Worm (Caenorhabditis elegans) whole organism, young adult: Measurements from ENCODE around the gene pcp-4.

Experiments
- B0035.1 ChIP-seq: sonication (generic microtip); optimal IDR thresholded peaks from 2 replicates; lab custom pipeline; 2016; ENCODE audit warnings: missing genetic modification characterization, mild to moderate bottlenecking, missing compliant biosample characterization, missing genotype, missing genetic modification reagents
- B0336.3 ChIP-seq: fragments of 200-800 bp; sonication (Bioruptor generic); IDR thresholded peaks from 2 replicates; pipeline ENCODE4 v1.3.6; 2022; ENCODE audit warnings: missing genetic modification characterization, missing compliant biosample characterization
- F22D6.2 ChIP-seq: sonication (generic microtip); optimal IDR thresholded peaks from 2 replicates; lab custom pipeline; 2016; ENCODE audit warnings: mild to moderate bottlenecking, missing genetic modification characterization, missing compliant biosample characterization
- F55B11.4 ChIP-seq: sonication (generic microtip); optimal IDR thresholded peaks from 2 replicates; lab custom pipeline; 2016; ENCODE audit warnings: missing compliant biosample characterization, missing genetic modification characterization, borderline replicate concordance; ENCODE audit not compliant: insufficient read depth
- F57A8.1 ChIP-seq: fragments of 200-800 bp; sonication (Bioruptor generic); optimal IDR thresholded peaks from 2 replicates; lab custom pipeline; 2018; ENCODE audit warnings: mild to moderate bottlenecking, missing genetic modification characterization, moderate library complexity, missing compliant biosample characterization
- F57C9.4 ChIP-seq: sonication (generic microtip); optimal IDR thresholded peaks from 2 replicates; lab custom pipeline; 2017; ENCODE audit warnings: mild to moderate bottlenecking, missing genetic modification characterization, missing compliant biosample characterization
- K11D2.4 ChIP-seq: fragments of 200-800 bp; sonication (Bioruptor generic); IDR thresholded peaks from 2 replicates; pipeline ENCODE4 v1.3.6; 2022; ENCODE audit warnings: missing genetic modification reagents, missing genetic modification characterization, missing compliant biosample characterization
- bed-2 ChIP-seq: fragments of 200-800 bp; sonication (Bioruptor generic); IDR thresholded peaks from 2 replicates; pipeline ENCODE4 v1.3.6; 2022; ENCODE audit warnings: missing genetic modification reagents, missing genetic modification characterization, missing compliant biosample characterization
- cebp-2 ChIP-seq: fragments of 200-800 bp; sonication (Bioruptor generic); IDR thresholded peaks from 2 replicates; pipeline ENCODE4 v1.3.6; 2022; ENCODE audit warnings: missing genetic modification characterization, missing compliant biosample characterization
- ceh-100 ChIP-seq: fragments of 200-800 bp; sonication (Bioruptor generic); IDR thresholded peaks from 2 replicates; pipeline ENCODE4 v1.3.6; 2022; ENCODE audit warnings: missing genetic modification reagents, missing genetic modification characterization, missing compliant biosample characterization
- ceh-79 ChIP-seq: sonication (generic microtip); optimal IDR thresholded peaks from 2 replicates; lab custom pipeline; 2017; ENCODE audit warnings: mild to moderate bottlenecking, missing genetic modification characterization, missing compliant biosample characterization
- die-1 ChIP-seq: sonication (generic microtip); optimal IDR thresholded peaks from 2 replicates; lab custom pipeline; 2016; ENCODE audit warnings: missing genotype, mild to moderate bottlenecking, missing genetic modification characterization, missing compliant biosample characterization
- efl-1 ChIP-seq: fragments of 150-350 bp; optimal IDR thresholded peaks from 2 replicates; lab custom pipeline; 2014; ENCODE audit warnings: missing biosample characterization, missing genetic modification reagents, missing genetic modification characterization
- egl-44 ChIP-seq: fragments of 200-800 bp; sonication (Bioruptor generic); IDR thresholded peaks from 2 replicates; pipeline ENCODE4 v1.3.6; 2022; ENCODE audit warnings: missing genetic modification reagents, missing genetic modification characterization, missing compliant biosample characterization
- egrh-3 ChIP-seq: fragments of 200-800 bp; sonication (Bioruptor generic); IDR thresholded peaks from 2 replicates; pipeline ENCODE4 v1.3.6; 2022; ENCODE audit warnings: missing genetic modification reagents, missing genetic modification characterization, missing compliant biosample characterization
- ets-4 ChIP-seq: fragments of 200-800 bp; sonication (Bioruptor generic); optimal IDR thresholded peaks from 2 replicates; lab custom pipeline; 2018; ENCODE audit warnings: mild to moderate bottlenecking, missing genetic modification characterization, missing compliant biosample characterization
- hmg-20 ChIP-seq: fragments of 200-800 bp; sonication (Bioruptor generic); IDR thresholded peaks from 2 replicates; pipeline ENCODE4 v1.3.6; 2022; ENCODE audit warnings: missing genetic modification reagents, missing genetic modification characterization, missing compliant biosample characterization
- hsf-1 ChIP-seq: fragments of 200-800 bp; sonication (Bioruptor generic); IDR thresholded peaks from 2 replicates; pipeline ENCODE4 v1.3.6; 2022; ENCODE audit warnings: missing genetic modification reagents, missing genetic modification characterization, missing compliant biosample characterization
- lag-1 ChIP-seq: fragments of 200-800 bp; sonication (Bioruptor generic); IDR thresholded peaks from 2 replicates; pipeline ENCODE4 v1.3.6; 2022; ENCODE audit warnings: missing genetic modification reagents, missing genetic modification characterization, missing compliant biosample characterization
- let-526 ChIP-seq: fragments of 200-800 bp; sonication (Bioruptor generic); IDR thresholded peaks from 2 replicates; pipeline ENCODE4 v1.3.6; 2022; ENCODE audit warnings: missing genetic modification reagents, missing genetic modification characterization, missing compliant biosample characterization
- let-607 ChIP-seq, 2 experiments: fragments of 200-800 bp in 1 of 2; sonication (Bioruptor generic) in 1 of 2; sonication (generic microtip) in 1 of 2; optimal IDR thresholded peaks; 2 replicates each; lab custom pipeline; 2016 to 2018; ENCODE audit warnings: mild to moderate bottlenecking in 2 of 2, missing compliant biosample characterization in 2 of 2, missing genetic modification characterization in 2 of 2, moderate library complexity in 2 of 2, missing genotype in 1 of 2
- lin-35 ChIP-seq, 3 experiments: fragments of 150-350 bp in 2 of 3; sonication (generic microtip) in 1 of 3; optimal IDR thresholded peaks; 2 replicates each; lab custom pipeline; 2014 to 2018; ENCODE audit warnings: missing biosample characterization in 3 of 3, missing genetic modification characterization in 3 of 3, missing genetic modification reagents in 3 of 3
- lin-40 ChIP-seq: sonication (generic microtip); optimal IDR thresholded peaks from 2 replicates; lab custom pipeline; 2016; ENCODE audit warnings: missing genetic modification characterization, mild to moderate bottlenecking, missing compliant biosample characterization, missing genotype, missing genetic modification reagents
- madf-10 ChIP-seq: sonication (generic microtip); optimal IDR thresholded peaks from 2 replicates; lab custom pipeline; 2016; ENCODE audit warnings: mild to moderate bottlenecking, missing genetic modification characterization, missing compliant biosample characterization
- madf-3 ChIP-seq: fragments of 200-800 bp; sonication (Bioruptor generic); IDR thresholded peaks from 2 replicates; pipeline ENCODE4 v1.3.6; 2022; ENCODE audit warnings: missing genetic modification reagents, missing genetic modification characterization, missing compliant biosample characterization
- mes-4 ChIP-seq: sonication (generic microtip); optimal IDR thresholded peaks from 2 replicates; lab custom pipeline; 2016; ENCODE audit warnings: missing genotype, missing genetic modification characterization, missing compliant biosample characterization
- nhr-90 ChIP-seq: sonication (generic microtip); optimal IDR thresholded peaks from 2 replicates; lab custom pipeline; 2016; ENCODE audit warnings: missing genotype, mild to moderate bottlenecking, missing genetic modification characterization, missing compliant biosample characterization
- rec-8 ChIP-seq, 2 experiments: sonication (generic microtip); optimal IDR thresholded peaks; 2 replicates each; lab custom pipeline; 2016; ENCODE audit warnings: mild to moderate bottlenecking in 2 of 2, missing genetic modification characterization in 2 of 2, missing genetic modification reagents in 2 of 2, missing genotype in 2 of 2, missing biosample characterization in 1 of 2, missing compliant biosample characterization in 1 of 2, moderate library complexity in 1 of 2
- sdz-38 ChIP-seq: sonication (generic microtip); optimal IDR thresholded peaks from 2 replicates; lab custom pipeline; 2016; ENCODE audit warnings: missing genotype, missing genetic modification characterization, missing compliant biosample characterization
- tbp1 ChIP-seq: fragments of 200-800 bp; sonication (Bioruptor generic); optimal IDR thresholded peaks from 2 replicates; lab custom pipeline; 2018; ENCODE audit warnings: mild to moderate bottlenecking, missing genetic modification characterization, missing compliant biosample characterization
- tlf-1 ChIP-seq: fragments of 200-800 bp; sonication (Bioruptor generic); optimal IDR thresholded peaks from 2 replicates; lab custom pipeline; 2018; ENCODE audit warnings: mild to moderate bottlenecking, missing genetic modification characterization, missing compliant biosample characterization
- xnd-1 ChIP-seq: sonication (generic microtip); optimal IDR thresholded peaks from 2 replicates; lab custom pipeline; 2016; ENCODE audit warnings: missing genotype, missing genetic modification reagents, missing genetic modification characterization, missing compliant biosample characterization

Gene pcp-4

ce11 chrV:19829225-19829624 lies 1.6 kb downstream of the pcp-4 start (continued):
- no peak for TF ChIP-seq F57C9.4 (tag; lab: Kevin White, UChicago)
- no peak for TF ChIP-seq madf-3
- no peak for TF ChIP-seq cebp-2 (GFP tag; lab: Robert Waterston, UW)
- TF ChIP-seq lag-1, result no peak

ce11 chrV:19827481-19827880 lies 3.3 kb downstream of the pcp-4 start:
- TF ChIP-seq madf-3 (no peak), egl-44 (GFP tag; lab: Robert Waterston, UW) (no peak), hsf-1 (GFP tag; lab: Robert Waterston, UW) (no peak)

- TF ChIP-seq ceh-100 (GFP tag; lab: Robert Waterston, UW), result no peak
- no peak for TF ChIP-seq egrh-3 (GFP tag; lab: Robert Waterston, UW)
- no peak for TF ChIP-seq ets-4 (GFP tag; lab: Kevin White, UChicago)
- TF ChIP-seq F22D6.2 (tag; lab: Kevin White, UChicago), result no peak
- TF ChIP-seq let-607 (tag; optimal IDR thresholded peaks at IDR 0.05; lab: Kevin White, UChicago), result no peak
- TF ChIP-seq efl-1, result no peak
These were observed 8.7 kb downstream of the pcp-4 start, which contains the start of gene Y116F11B.17 for ce11 chrV:19822093-19822492. Y116F11B.17 (minus strand) TSS chrV:19822193.

DNA sequence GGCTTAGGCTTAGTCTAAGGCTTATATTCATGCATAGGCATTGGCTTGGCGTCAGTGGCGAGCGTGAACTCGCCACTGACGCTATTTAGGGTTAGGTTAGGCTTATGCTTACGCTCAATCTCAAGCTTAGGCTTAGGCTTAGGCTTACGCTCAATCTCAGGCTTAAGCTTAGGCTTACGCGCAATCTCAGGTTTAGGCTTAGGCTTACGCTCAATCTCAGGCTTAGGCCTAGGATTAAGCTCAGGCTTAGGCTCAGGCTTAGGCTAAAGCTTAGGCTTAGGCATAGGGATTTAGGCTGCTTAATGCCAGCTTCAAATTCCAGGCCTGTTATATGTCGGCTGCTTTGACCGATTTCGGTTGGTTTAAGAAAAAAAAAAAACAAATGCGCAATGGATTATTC lies 10.6 kb downstream of the pcp-4 start:
- no peak for TF ChIP-seq let-526
- no peak for TF ChIP-seq F57A8.1
- no peak for TF ChIP-seq nhr-90 (tag; lab: Kevin White, UChicago)
- no peak for TF ChIP-seq F55B11.4 (tag; lab: Kevin White, UChicago)
- no peak for TF ChIP-seq ceh-79
- no peak for TF ChIP-seq rec-8 (tag; optimal IDR thresholded peaks at IDR 0.05; lab: Kevin White, UChicago)
- no peak for TF ChIP-seq sdz-38 (tag; lab: Kevin White, UChicago)
- no peak for TF ChIP-seq efl-1
- TF ChIP-seq, all 124 proteins: peak for 0

- TF ChIP-seq hmg-20 (GFP tag; lab: Robert Waterston, UW) (no peak), lin-35 (GFP tag; optimal IDR thresholded peaks at IDR 0.05; lab: Kevin White, UChicago) (no peak), madf-10 (tag; lab: Kevin White, UChicago) (no peak), tlf-1 (no peak), let-526 (no peak)
These were observed 16.0 kb downstream of the pcp-4 start, which contains the start of gene daf-28 for ce11 chrV:19814833-19815232. daf-28 (plus strand) TSS chrV:19815133.

ce11 chrV:19805548-19805947 lies 25.3 kb downstream of the pcp-4 start:
- no peak for TF ChIP-seq K11D2.4 (GFP tag; lab: Robert Waterston, UW)
- TF ChIP-seq lin-40 (tag; lab: Kevin White, UChicago), result no peak
- no peak for TF ChIP-seq hmg-20 (GFP tag; lab: Robert Waterston, UW)
- TF ChIP-seq mes-4 (tag; lab: Kevin White, UChicago), result no peak
- TF ChIP-seq xnd-1 (tag; lab: Kevin White, UChicago), result no peak
- no peak for TF ChIP-seq bed-2 (GFP tag; lab: Robert Waterston, UW)
- no peak for TF ChIP-seq tbp1
- no peak for TF ChIP-seq efl-1
- TF ChIP-seq B0035.1 (tag; lab: Kevin White, UChicago), result no peak
- TF ChIP-seq cebp-2 (GFP tag; lab: Robert Waterston, UW), result no peak
- no peak for TF ChIP-seq B0336.3 (GFP tag; lab: Robert Waterston, UW)
- TF ChIP-seq die-1 (tag; lab: Kevin White, UChicago), result no peak
